Fruit fly (Drosophila melanogaster) whole organism, embryonic: ENCODE data around the gene sqh.

ENCODE experiments used
- ATbp ChIP-seq: fragments of 200-800 bp; sonication (Bioruptor generic); optimal IDR thresholded peaks from 2 replicates; lab custom pipeline; 2017; ENCODE audit warnings: missing biosample characterization, mild to moderate bottlenecking, missing genetic modification characterization, missing genetic modification reagents
- Abd-B ChIP-seq: fragments of 200-800 bp; sonication (Bioruptor generic); optimal IDR thresholded peaks from 2 replicates; lab custom pipeline; 2018; ENCODE audit warnings: missing biosample characterization, mild to moderate bottlenecking, missing genetic modification characterization, moderate library complexity
- CG10274 ChIP-seq: fragments of 200-800 bp; sonication (Bioruptor generic); optimal IDR thresholded peaks from 3 replicates; lab custom pipeline; 2017; ENCODE audit warnings: missing biosample characterization, mild to moderate bottlenecking, missing genetic modification characterization
- CG10321 ChIP-seq: fragments of 200-800 bp; sonication (Bioruptor generic); IDR thresholded peaks from 2 replicates; pipeline ENCODE4 v1.3.6; 2022; ENCODE audit warnings: missing biosample characterization, missing genetic modification characterization
- CG11398 ChIP-seq: fragments of 200-800 bp; sonication (Bioruptor generic); optimal IDR thresholded peaks from 2 replicates; lab custom pipeline; 2016; ENCODE audit warnings: missing biosample characterization, missing genetic modification characterization
- CG12769 ChIP-seq: fragments of 200-800 bp; sonication (Bioruptor generic); optimal IDR thresholded peaks from 2 replicates; lab custom pipeline; 2019; ENCODE audit warnings: missing biosample characterization, mild to moderate bottlenecking, missing genetic modification characterization, moderate library complexity
- CG13775 ChIP-seq: fragments of 200-800 bp; sonication (Bioruptor generic); optimal IDR thresholded peaks from 3 replicates; lab custom pipeline; 2017; ENCODE audit warnings: missing biosample characterization, mild to moderate bottlenecking, missing genetic modification characterization
- CG14860 ChIP-seq: fragments of 200-800 bp; sonication (Bioruptor generic); IDR thresholded peaks from 3 replicates; pipeline ENCODE4 v1.3.6; 2022; ENCODE audit warnings: missing biosample characterization, missing genetic modification characterization; ENCODE audit not compliant: partially characterized antibody
- CG15269 ChIP-seq: fragments of 200-800 bp; sonication (Bioruptor generic); optimal IDR thresholded peaks from 2 replicates; lab custom pipeline; 2018; ENCODE audit warnings: missing biosample characterization, mild to moderate bottlenecking, missing genetic modification characterization, moderate library complexity
- CG16779 ChIP-seq: fragments of 200-800 bp; sonication (Bioruptor generic); IDR thresholded peaks from 2 replicates; pipeline ENCODE4 v1.3.6; 2022; ENCODE audit warnings: missing biosample characterization, missing genetic modification characterization
- CG17186 ChIP-seq: fragments of 200-800 bp; sonication (Bioruptor generic); optimal IDR thresholded peaks from 3 replicates; lab custom pipeline; 2017; ENCODE audit warnings: missing biosample characterization, missing genetic modification reagents, missing genetic modification characterization
- CG17328 ChIP-seq: fragments of 200-800 bp; sonication (Bioruptor generic); IDR thresholded peaks from 2 replicates; pipeline ENCODE4 v1.3.6; 2022; ENCODE audit warnings: missing biosample characterization, missing genetic modification characterization
- CG17568 ChIP-seq: fragments of 200-800 bp; sonication (Bioruptor generic); optimal IDR thresholded peaks from 2 replicates; lab custom pipeline; 2018; ENCODE audit warnings: missing biosample characterization, mild to moderate bottlenecking, missing genetic modification characterization, moderate library complexity
- CG17912 ChIP-seq: fragments of 200-800 bp; sonication (Bioruptor generic); optimal IDR thresholded peaks from 2 replicates; lab custom pipeline; 2018; ENCODE audit warnings: missing biosample characterization, mild to moderate bottlenecking, missing genetic modification characterization
- CG18599 ChIP-seq: fragments of 200-800 bp; sonication (Bioruptor generic); optimal IDR thresholded peaks from 3 replicates; lab custom pipeline; 2017; ENCODE audit warnings: missing biosample characterization, missing genetic modification characterization, mild to moderate bottlenecking, moderate library complexity, missing genetic modification reagents
- CG18619 ChIP-seq: fragments of 200-800 bp; sonication (Bioruptor generic); optimal IDR thresholded peaks from 3 replicates; lab custom pipeline; 2017; ENCODE audit warnings: missing biosample characterization, mild to moderate bottlenecking, missing genetic modification characterization
- CG2199 ChIP-seq: fragments of 200-800 bp; sonication (Bioruptor generic); IDR thresholded peaks from 3 replicates; pipeline ENCODE4 v1.3.6; 2022; ENCODE audit warnings: missing biosample characterization, missing genetic modification characterization
- CG2875 ChIP-seq: fragments of 200-800 bp; sonication (Bioruptor generic); optimal IDR thresholded peaks from 2 replicates; lab custom pipeline; 2017; ENCODE audit warnings: missing biosample characterization, mild to moderate bottlenecking, missing genetic modification characterization, missing genetic modification reagents
- CG32772 ChIP-seq: fragments of 200-800 bp; sonication (Bioruptor generic); IDR thresholded peaks from 2 replicates; pipeline ENCODE4 v1.3.6; 2022; ENCODE audit warnings: missing biosample characterization, missing genetic modification characterization
- CG42726 ChIP-seq: fragments of 200-800 bp; sonication (Bioruptor generic); IDR thresholded peaks from 2 replicates; pipeline ENCODE4 v1.3.6; 2022; ENCODE audit warnings: missing biosample characterization, missing genetic modification characterization; ENCODE audit not compliant: partially characterized antibody
- CG4328 ChIP-seq: fragments of 200-800 bp; sonication (Bioruptor generic); optimal IDR thresholded peaks from 3 replicates; lab custom pipeline; 2017; ENCODE audit warnings: missing biosample characterization, missing genetic modification reagents, missing genetic modification characterization
- CG6654 ChIP-seq: fragments of 200-800 bp; sonication (Bioruptor generic); optimal IDR thresholded peaks from 2 replicates; lab custom pipeline; 2017; ENCODE audit warnings: missing biosample characterization, mild to moderate bottlenecking, missing genetic modification characterization
- CG6813 ChIP-seq: fragments of 200-800 bp; sonication (Bioruptor generic); optimal IDR thresholded peaks from 2 replicates; lab custom pipeline; 2017; ENCODE audit warnings: missing biosample characterization, missing genetic modification characterization, mild to moderate bottlenecking, moderate library complexity, missing genetic modification reagents
- CG7556 ChIP-seq: fragments of 200-800 bp; sonication (Bioruptor generic); optimal IDR thresholded peaks from 2 replicates; lab custom pipeline; 2017; ENCODE audit warnings: missing biosample characterization, mild to moderate bottlenecking, missing genetic modification characterization
- CG8944 ChIP-seq: fragments of 200-800 bp; sonication (Bioruptor generic); optimal IDR thresholded peaks from 3 replicates; lab custom pipeline; 2016; ENCODE audit warnings: missing biosample characterization, missing genetic modification characterization
- Dfd ChIP-seq, 2 experiments: fragments of >200 bp; optimal IDR thresholded peaks; 2 replicates each; lab custom pipeline; 2017; ENCODE audit warnings: missing biosample characterization in 2 of 2, missing genetic modification characterization in 2 of 2
- Hmx ChIP-seq: fragments of 200-800 bp; sonication (Bioruptor generic); optimal IDR thresholded peaks from 2 replicates; lab custom pipeline; 2016; ENCODE audit warnings: missing biosample characterization, missing genetic modification characterization
- Nf-YC ChIP-seq: fragments of 200-800 bp; optimal IDR thresholded peaks from 3 replicates; lab custom pipeline; 2019; ENCODE audit warnings: missing biosample characterization, mild to moderate bottlenecking, missing genetic modification characterization, moderate library complexity
- Oaz ChIP-seq: fragments of 200-800 bp; sonication (Bioruptor generic); IDR thresholded peaks from 2 replicates; pipeline ENCODE4 v1.3.6; 2022; ENCODE audit warnings: missing biosample characterization, missing genetic modification characterization
- Oli ChIP-seq: fragments of 200-800 bp; sonication (Bioruptor generic); optimal IDR thresholded peaks from 2 replicates; lab custom pipeline; 2018; ENCODE audit warnings: missing biosample characterization, mild to moderate bottlenecking, missing genetic modification characterization, moderate library complexity
- Ravus ChIP-seq: fragments of 200-800 bp; sonication (Bioruptor generic); IDR thresholded peaks from 2 replicates; pipeline ENCODE4 v1.3.6; 2022; ENCODE audit warnings: missing biosample characterization, missing genetic modification characterization
- Rfx ChIP-seq: fragments of 200-800 bp; sonication (Bioruptor generic); IDR thresholded peaks from 2 replicates; pipeline ENCODE4 v1.3.6; 2022; ENCODE audit warnings: missing biosample characterization, missing genetic modification characterization
- Sin3A ChIP-seq: fragments of >200 bp; optimal IDR thresholded peaks from 2 replicates; lab custom pipeline; 2018
- Trl ChIP-seq, 3 experiments: fragments of >200 bp in 2 of 3; fragments of 200-800 bp in 1 of 3; sonication (Bioruptor generic) in 1 of 3; optimal IDR thresholded peaks; 2 replicates in 1 of 3; 3 replicates in 2 of 3; lab custom pipeline; 2016 to 2017; ENCODE audit warnings: missing biosample characterization in 1 of 3, missing genetic modification characterization in 1 of 3
- bcd ChIP-seq: fragments of 200-800 bp; sonication (Bioruptor generic); optimal IDR thresholded peaks from 2 replicates; lab custom pipeline; 2017; ENCODE audit warnings: missing biosample characterization, mild to moderate bottlenecking, missing genetic modification characterization
- caup ChIP-seq: fragments of 200-800 bp; sonication (Bioruptor generic); optimal IDR thresholded peaks from 3 replicates; lab custom pipeline; 2017; ENCODE audit warnings: missing biosample characterization, mild to moderate bottlenecking, missing genetic modification characterization, moderate library complexity; ENCODE audit not compliant: severe bottlenecking
- chinmo ChIP-seq: fragments of 200-800 bp; sonication (Bioruptor generic); IDR thresholded peaks from 4 replicates; pipeline ENCODE4 v1.3.6; 2022; ENCODE audit warnings: missing biosample characterization, missing genetic modification characterization; ENCODE audit not compliant: partially characterized antibody
- dimm ChIP-seq: fragments of 200-800 bp; sonication (Bioruptor generic); IDR thresholded peaks from 2 replicates; pipeline ENCODE4 v1.3.6; 2022; ENCODE audit warnings: missing biosample characterization, missing genetic modification characterization
- eyg ChIP-seq: fragments of 200-800 bp; sonication (Bioruptor generic); optimal IDR thresholded peaks from 3 replicates; lab custom pipeline; 2016; ENCODE audit warnings: missing biosample characterization, missing genetic modification characterization
- h ChIP-seq: fragments of >200 bp; optimal IDR thresholded peaks from 2 replicates; lab custom pipeline; 2017
- ind ChIP-seq: fragments of 200-800 bp; sonication (Bioruptor generic); optimal IDR thresholded peaks from 3 replicates; lab custom pipeline; 2016; ENCODE audit warnings: missing biosample characterization, missing genetic modification characterization
- klu ChIP-seq: fragments of 200-800 bp; sonication (Bioruptor generic); IDR thresholded peaks from 2 replicates; pipeline ENCODE4 v1.3.6; 2022; ENCODE audit warnings: missing biosample characterization, missing genetic modification characterization
- lilli ChIP-seq: fragments of 200-800 bp; sonication (Bioruptor generic); optimal IDR thresholded peaks from 3 replicates; lab custom pipeline; 2016; ENCODE audit warnings: missing biosample characterization, missing genetic modification characterization
- mld ChIP-seq: fragments of 200-800 bp; sonication (Bioruptor generic); IDR thresholded peaks from 3 replicates; pipeline ENCODE4 v1.3.6; 2022; ENCODE audit warnings: missing biosample characterization, missing genetic modification characterization; ENCODE audit not compliant: partially characterized antibody
- shn ChIP-seq: fragments of 200-800 bp; sonication (Bioruptor generic); optimal IDR thresholded peaks from 3 replicates; lab custom pipeline; 2016; ENCODE audit warnings: missing biosample characterization, missing genetic modification characterization
- sna ChIP-seq: fragments of 200-800 bp; sonication (Bioruptor generic); IDR thresholded peaks from 2 replicates; pipeline ENCODE4 v1.3.6; 2022; ENCODE audit warnings: missing biosample characterization, missing genetic modification characterization; ENCODE audit not compliant: partially characterized antibody
- tna ChIP-seq: fragments of 200-800 bp; sonication (Bioruptor generic); IDR thresholded peaks from 2 replicates; pipeline ENCODE4 v1.3.6; 2022; ENCODE audit warnings: missing biosample characterization, missing genetic modification characterization; ENCODE audit not compliant: partially characterized antibody
- twi ChIP-seq: fragments of 200-800 bp; optimal IDR thresholded peaks from 2 replicates; lab custom pipeline; 2019; ENCODE audit warnings: missing biosample characterization, mild to moderate bottlenecking, missing genetic modification characterization, moderate library complexity
- wek ChIP-seq: fragments of 200-800 bp; sonication (Bioruptor generic); optimal IDR thresholded peaks from 3 replicates; lab custom pipeline; 2018; ENCODE audit warnings: missing biosample characterization, mild to moderate bottlenecking, missing genetic modification characterization, moderate library complexity

sqh gene

dm6 chrX:6193183-6193810, 31.6 kb downstream of the sqh start (continued):
- peak; percentile 84 for TF ChIP-seq klu (GFP tag; lab: Robert Waterston, UW)
- TF ChIP-seq CG4328 (GFP tag; lab: Kevin White, UChicago) = peak; percentile 14
- no peak for TF ChIP-seq CG17186 (GFP tag; lab: Kevin White, UChicago)
- TF ChIP-seq dimm (GFP tag; lab: Robert Waterston, UW) = peak; percentile 69; the same call in 1 of the 2 replicates
- TF ChIP-seq CG7556 = peak; percentile 86
- TF ChIP-seq shn (GFP tag; lab: Kevin White, UChicago) = no peak
- TF ChIP-seq CG17568 = peak; percentile 59
- peak; percentile 67 for TF ChIP-seq ind (GFP tag; lab: Kevin White, UChicago)
- TF ChIP-seq CG10274 (GFP tag; lab: Kevin White, UChicago) = no peak
- no peak for TF ChIP-seq CG14860 (GFP tag; lab: Robert Waterston, UW)
- peak; percentile 81 for TF ChIP-seq Oaz
- TF ChIP-seq Hmx (GFP tag; lab: Kevin White, UChicago) = no peak
- TF ChIP-seq CG8944 = no peak
- TF ChIP-seq h (lab: Kevin White, UChicago) = no peak
- TF ChIP-seq Ravus = peak; percentile 50
- no peak for TF ChIP-seq chinmo (GFP tag; lab: Robert Waterston, UW)
- TF ChIP-seq CG18619 = peak; percentile 78
- no peak for TF ChIP-seq mld (GFP tag; lab: Robert Waterston, UW)
- no peak for TF ChIP-seq CG42726 (GFP tag; lab: Robert Waterston, UW)
- TF ChIP-seq CG12769 (tag; lab: Kevin White, UChicago) = no peak
- TF ChIP-seq CG32772 = peak; percentile 87
- peak; percentile 73 for TF ChIP-seq CG6813
- no peak for TF ChIP-seq CG11398
- TF ChIP-seq CG2199 (GFP tag; lab: Robert Waterston, UW) = no peak
- peak; percentile 84 for TF ChIP-seq CG17328
- no peak for TF ChIP-seq Trl (optimal IDR thresholded peaks at IDR 0.05; lab: Kevin White, UChicago)
- TF ChIP-seq Trl (GFP tag; optimal IDR thresholded peaks at IDR 0.05; lab: Kevin White, UChicago) = peak; percentile 13
- TF ChIP-seq CG17912 (GFP tag; lab: Kevin White, UChicago) = no peak
- no peak for TF ChIP-seq Dfd (GFP tag; optimal IDR thresholded peaks at IDR 0.05; lab: Kevin White, UChicago)
- no peak for TF ChIP-seq sna (GFP tag; lab: Robert Waterston, UW)
- TF ChIP-seq wek (GFP tag; lab: Kevin White, UChicago) = no peak
- peak; percentile 86 for TF ChIP-seq CG15269 (tag; lab: Kevin White, UChicago)
- peak; percentile 90 for TF ChIP-seq Rfx
- TF ChIP-seq lilli = peak; percentile 65
- no peak for TF ChIP-seq eyg (GFP tag; lab: Kevin White, UChicago)
- TF ChIP-seq Oli (tag; lab: Kevin White, UChicago) = peak; percentile 82
- TF ChIP-seq CG13775 = peak; percentile 67
- TF ChIP-seq Sin3A = no peak
- TF ChIP-seq CG10321 (GFP tag; lab: Robert Waterston, UW) = peak; percentile 64; the same call in 1 of the 2 replicates
- TF ChIP-seq tna (GFP tag; lab: Robert Waterston, UW) = no peak
- no peak for TF ChIP-seq twi
- TF ChIP-seq ATbp (GFP tag; lab: Kevin White, UChicago) = peak; percentile 79
- peak; percentile 85 for TF ChIP-seq caup (GFP tag; lab: Kevin White, UChicago)
- TF ChIP-seq CG18599 = peak; percentile 95
- TF ChIP-seq Nf-YC = peak; percentile 58
- peak; percentile 54 for TF ChIP-seq Abd-B
- TF ChIP-seq CG6654 (GFP tag; lab: Kevin White, UChicago) = peak; percentile 28
- TF ChIP-seq CG16779 (GFP tag; lab: Robert Waterston, UW) = peak; percentile 42; the same call in 1 of the 2 replicates
- peak; percentile 83 for TF ChIP-seq bcd
- TF ChIP-seq CG2875 = peak; percentile 44
